Comparison of ENCODE assay signal across 4 worm cellular contexts in genomic region chrII:7374143-7374542, ce11.
TF ChIP-seq lines count a peak whose summit lies in the region.

Gene mtch-1 (minus strand): TSS chrII:7374166.
Gene rpb-4 (plus strand): TSS chrII:7374495.

TF ChIP-seq in whole organism, L1 larva, 84 proteins besides CTCF, POLR2A, EP300 and RAD21 (continued from another document and continues in another):
- peak; percentile 1 for TF ChIP-seq swsn-7 (tag; optimal IDR thresholded peaks at IDR 0.05; lab: Kevin White, UChicago)
- TF ChIP-seq ceh-88 (GFP tag; IDR thresholded peaks at IDR 0.05; lab: Robert Waterston, UW): no peak
- peak; percentile 20 to 66 for TF ChIP-seq lsy-2 (tag; optimal IDR thresholded peaks at IDR 0.05; lab: Kevin White, UChicago)
- no peak for TF ChIP-seq fkh-8 (tag; optimal IDR thresholded peaks at IDR 0.05; lab: Kevin White, UChicago)
- TF ChIP-seq lin-15B (tag; optimal IDR thresholded peaks at IDR 0.05; lab: Kevin White, UChicago): no peak
- no peak for TF ChIP-seq nhr-11 (tag; optimal IDR thresholded peaks at IDR 0.05; lab: Kevin White, UChicago)
- no peak for TF ChIP-seq pag-3 (tag; optimal IDR thresholded peaks at IDR 0.05; lab: Kevin White, UChicago; ENCODE audit: borderline replicate concordance, insufficient read depth)
- TF ChIP-seq nhr-76 (tag; optimal IDR thresholded peaks at IDR 0.05; lab: Kevin White, UChicago): no peak
- no peak for TF ChIP-seq ets-5 (GFP tag; IDR thresholded peaks at IDR 0.05; lab: Robert Waterston, UW)
- no peak for TF ChIP-seq ces-1 (GFP tag; optimal IDR thresholded peaks at IDR 0.05; lab: Kevin White, UChicago)
- peak; percentile 33 for TF ChIP-seq nhr-71 (tag; optimal IDR thresholded peaks at IDR 0.05; lab: Kevin White, UChicago)
- no peak for TF ChIP-seq unc-62 (GFP tag; optimal IDR thresholded peaks at IDR 0.05; lab: Kevin White, UChicago)
- no peak for TF ChIP-seq vab-15 (tag; optimal IDR thresholded peaks at IDR 0.05; lab: Kevin White, UChicago)
- no peak for TF ChIP-seq aly-2 (tag; optimal IDR thresholded peaks at IDR 0.05; lab: Kevin White, UChicago)
- TF ChIP-seq ztf-11 (tag; optimal IDR thresholded peaks at IDR 0.05; lab: Kevin White, UChicago): no peak
- TF ChIP-seq C04F5.9 (tag; optimal IDR thresholded peaks at IDR 0.05; lab: Kevin White, UChicago): no peak
- no peak for TF ChIP-seq pax-3 (tag; optimal IDR thresholded peaks at IDR 0.05; lab: Kevin White, UChicago)
- TF ChIP-seq nhr-84 (tag; optimal IDR thresholded peaks at IDR 0.05; lab: Kevin White, UChicago): no peak
- peak; percentile 10 for TF ChIP-seq nhr-47 (tag; optimal IDR thresholded peaks at IDR 0.05; lab: Kevin White, UChicago)
- peak; percentile 58 for TF ChIP-seq C16A3.4 (tag; optimal IDR thresholded peaks at IDR 0.05; lab: Kevin White, UChicago)
- no peak for TF ChIP-seq alr-1 (tag; optimal IDR thresholded peaks at IDR 0.05; lab: Kevin White, UChicago; ENCODE audit: borderline replicate concordance)
- TF ChIP-seq nhr-77 (tag; optimal IDR thresholded peaks at IDR 0.05; lab: Kevin White, UChicago): no peak
- no peak for TF ChIP-seq isw-1 (GFP tag; IDR thresholded peaks at IDR 0.05; lab: Robert Waterston, UW)
- peak; percentile 29 for TF ChIP-seq xbp-1 (tag; optimal IDR thresholded peaks at IDR 0.05; lab: Kevin White, UChicago)
- no peak for TF ChIP-seq nhr-237 (tag; optimal IDR thresholded peaks at IDR 0.05; lab: Kevin White, UChicago)
- peak; percentile 54 for TF ChIP-seq lir-3 (tag; optimal IDR thresholded peaks at IDR 0.05; lab: Kevin White, UChicago; ENCODE audit: poor library complexity)
- TF ChIP-seq irx-1 (tag; optimal IDR thresholded peaks at IDR 0.05; lab: Kevin White, UChicago): no peak
- TF ChIP-seq nhr-90 (tag; optimal IDR thresholded peaks at IDR 0.05; lab: Kevin White, UChicago; ENCODE audit: poor library complexity): no peak
- no peak for TF ChIP-seq grh-1 (GFP tag; IDR thresholded peaks at IDR 0.05; lab: Robert Waterston, UW)
- peak in 1 of 2 experiments; percentile 25 for TF ChIP-seq lin-35 (GFP tag; optimal IDR thresholded peaks at IDR 0.05; lab: Kevin White, UChicago)
- TF ChIP-seq hlh-4 (tag; optimal IDR thresholded peaks at IDR 0.05; lab: Kevin White, UChicago): no peak
- no peak for TF ChIP-seq elt-3 (tag; optimal IDR thresholded peaks at IDR 0.05; lab: Kevin White, UChicago)
- TF ChIP-seq nhr-20 (tag; optimal IDR thresholded peaks at IDR 0.05; lab: Kevin White, UChicago): peak; percentile 23
- TF ChIP-seq egl-27 (tag; optimal IDR thresholded peaks at IDR 0.05; lab: Kevin White, UChicago): no peak

TF ChIP-seq in whole organism, L2 larva, 48 proteins besides CTCF, POLR2A, EP300 and RAD21 (continued from another document):
- TF ChIP-seq ztf-1 (GFP tag; conservative IDR thresholded peaks at IDR 0.05; lab: Robert Waterston, UW): no peak
- TF ChIP-seq snpc-4 (tag; optimal IDR thresholded peaks at IDR 0.05; lab: Kevin White, UChicago): no peak
- TF ChIP-seq lsy-2 (tag; optimal IDR thresholded peaks at IDR 0.05; lab: Kevin White, UChicago): peak in 1 of 2 experiments; percentile 61
- no peak for TF ChIP-seq nhr-237 (tag; optimal IDR thresholded peaks at IDR 0.05; lab: Kevin White, UChicago)
- no peak for TF ChIP-seq F13H6.1 (tag; optimal IDR thresholded peaks at IDR 0.05; lab: Kevin White, UChicago)

TF ChIP-seq in whole organism, L3 larva, 47 proteins besides CTCF, POLR2A, EP300 and RAD21 (continued from another document):
- TF ChIP-seq pha-4 (tag; optimal IDR thresholded peaks at IDR 0.05; lab: Kevin White, UChicago) (peak; percentile 83), ceh-16 (tag; optimal IDR thresholded peaks at IDR 0.05; lab: Kevin White, UChicago) (no peak), nhr-11 (tag; optimal IDR thresholded peaks at IDR 0.05; lab: Kevin White, UChicago) (no peak), zag-1 (tag; optimal IDR thresholded peaks at IDR 0.05; lab: Kevin White, UChicago) (no peak), aly-2 (tag; optimal IDR thresholded peaks at IDR 0.05; lab: Kevin White, UChicago) (no peak), sea-2 (GFP tag; optimal IDR thresholded peaks at IDR 0.05; lab: Kevin White, UChicago) (no peak), lin-15B (tag; optimal IDR thresholded peaks at IDR 0.05; lab: Kevin White, UChicago) (peak; percentile 11), nfya-1 (tag; optimal IDR thresholded peaks at IDR 0.05; lab: Kevin White, UChicago; ENCODE audit: insufficient read depth) (peak; percentile 62), nhr-237 (tag; optimal IDR thresholded peaks at IDR 0.05; lab: Kevin White, UChicago) (no peak), snpc-4 (tag; optimal IDR thresholded peaks at IDR 0.05; lab: Kevin White, UChicago) (peak; percentile 59), nhr-23 (tag; optimal IDR thresholded peaks at IDR 0.05; lab: Kevin White, UChicago) (peak; percentile 28), elt-2 (tag; optimal IDR thresholded peaks at IDR 0.05; lab: Kevin White, UChicago) (peak; percentile 29), nhr-43 (tag; optimal IDR thresholded peaks at IDR 0.05; lab: Kevin White, UChicago; ENCODE audit: poor library complexity, severe bottlenecking) (no peak), pqm-1 (tag; optimal IDR thresholded peaks at IDR 0.05; lab: Kevin White, UChicago) (no peak), nhr-25 (tag; optimal IDR thresholded peaks at IDR 0.05; lab: Kevin White, UChicago) (no peak), ceh-82 (tag; optimal IDR thresholded peaks at IDR 0.05; lab: Kevin White, UChicago) (no peak)
TF ChIP-seq in whole organism, L3 larva: peak in this region for 8.

TF ChIP-seq in whole organism, L4 larva, 104 proteins besides CTCF, POLR2A, EP300 and RAD21 (continued from another document):
- TF ChIP-seq aly-2 (tag; optimal IDR thresholded peaks at IDR 0.05; lab: Kevin White, UChicago) (no peak), mes-2 (tag; optimal IDR thresholded peaks at IDR 0.05; lab: Kevin White, UChicago; ENCODE audit: poor library complexity, severe bottlenecking) (peak; percentile 75), spr-3 (GFP tag; optimal IDR thresholded peaks at IDR 0.05; lab: Kevin White, UChicago) (no peak), fkh-10 (GFP tag; optimal IDR thresholded peaks at IDR 0.05; lab: Kevin White, UChicago) (no peak), egl-27 (tag; optimal IDR thresholded peaks at IDR 0.05; lab: Kevin White, UChicago) (no peak), pha-4 (GFP tag; IDR thresholded peaks at IDR 0.05; lab: Robert Waterston, UW) (no peak), pha-4 (tag; optimal IDR thresholded peaks at IDR 0.05; lab: Kevin White, UChicago) (peak; percentile 50), fos-1 (tag; optimal IDR thresholded peaks at IDR 0.05; lab: Kevin White, UChicago) (no peak), hlh-11 (tag; optimal IDR thresholded peaks at IDR 0.05; lab: Kevin White, UChicago) (no peak), nhr-25 (tag; optimal IDR thresholded peaks at IDR 0.05; lab: Kevin White, UChicago; ENCODE audit: borderline replicate concordance, insufficient read depth) (no peak), gei-8 (GFP tag; optimal IDR thresholded peaks at IDR 0.05; lab: Kevin White, UChicago) (no peak), daf-19 (GFP tag; conservative IDR thresholded peaks at IDR 0.05; lab: Robert Waterston, UW) (no peak; the same call in 1 of the 2 replicates), hlh-30 (tag; optimal IDR thresholded peaks at IDR 0.05; lab: Kevin White, UChicago; ENCODE audit: insufficient read depth) (peak; percentile 29), tra-1 (GFP tag; IDR thresholded peaks at IDR 0.05; lab: Robert Waterston, UW) (no peak), zip-2 (tag; optimal IDR thresholded peaks at IDR 0.05; lab: Kevin White, UChicago) (no peak), unc-39 (tag; optimal IDR thresholded peaks at IDR 0.05; lab: Kevin White, UChicago) (no peak), nhr-48 (tag; optimal IDR thresholded peaks at IDR 0.05; lab: Kevin White, UChicago) (no peak), lin-1 (GFP tag; IDR thresholded peaks at IDR 0.05; lab: Robert Waterston, UW) (no peak), mdl-1 (tag; optimal IDR thresholded peaks at IDR 0.05; lab: Kevin White, UChicago) (no peak), cey-2 (tag; optimal IDR thresholded peaks at IDR 0.05; lab: Kevin White, UChicago; ENCODE audit: borderline replicate concordance, insufficient read depth) (no peak), zag-1 (tag; optimal IDR thresholded peaks at IDR 0.05; lab: Kevin White, UChicago) (no peak), aha-1 (tag; lab: Kevin White, UChicago) (peak; percentile 81), lsy-2 (tag; optimal IDR thresholded peaks at IDR 0.05; lab: Kevin White, UChicago) (peak in 1 of 2 experiments; percentile 62), nhr-10 (tag; optimal IDR thresholded peaks at IDR 0.05; lab: Kevin White, UChicago) (no peak), nhr-102 (tag; optimal IDR thresholded peaks at IDR 0.05; lab: Kevin White, UChicago) (no peak), vab-7 (GFP tag; IDR thresholded peaks at IDR 0.05; lab: Robert Waterston, UW) (no peak), dmd-6 (GFP tag; IDR thresholded peaks at IDR 0.05; lab: Robert Waterston, UW) (no peak), unc-62 (GFP tag; optimal IDR thresholded peaks at IDR 0.05 in 1 of 2; lab: Kevin White, UChicago) (no peak), unc-62 (tag; optimal IDR thresholded peaks at IDR 0.05; lab: Kevin White, UChicago) (no peak), nhr-6 (tag; optimal IDR thresholded peaks at IDR 0.05; lab: Kevin White, UChicago) (peak; percentile 85), dpl-1 (GFP tag; optimal IDR thresholded peaks at IDR 0.05; lab: Kevin White, UChicago) (peak; percentile 34), nhr-111 (GFP tag; optimal IDR thresholded peaks at IDR 0.05; lab: Kevin White, UChicago) (no peak), egl-43 (GFP tag; IDR thresholded peaks at IDR 0.05; lab: Robert Waterston, UW) (no peak), T26A8.4 (GFP tag; IDR thresholded peaks at IDR 0.05; lab: Robert Waterston, UW) (no peak), nhr-237 (tag; optimal IDR thresholded peaks at IDR 0.05; lab: Kevin White, UChicago) (no peak), tag-97 (GFP tag; IDR thresholded peaks at IDR 0.05; lab: Robert Waterston, UW) (no peak), snpc-1.2 (GFP tag; IDR thresholded peaks at IDR 0.05; lab: Robert Waterston, UW) (no peak), daf-8 (GFP tag; IDR thresholded peaks at IDR 0.05; lab: Robert Waterston, UW) (no peak), rbr-2 (tag; optimal IDR thresholded peaks at IDR 0.05; lab: Kevin White, UChicago) (peak; percentile 13), saeg-2 (GFP tag; IDR thresholded peaks at IDR 0.05; lab: Robert Waterston, UW) (no peak), Y48G9A.11 (GFP tag; IDR thresholded peaks at IDR 0.05; lab: Robert Waterston, UW) (no peak), R02D3.7 (tag; optimal IDR thresholded peaks at IDR 0.05; lab: Kevin White, UChicago) (no peak), spr-1 (tag; optimal IDR thresholded peaks at IDR 0.05; lab: Kevin White, UChicago) (no peak), unc-130 (GFP tag; optimal IDR thresholded peaks at IDR 0.05; lab: Kevin White, UChicago) (peak; percentile 18), dve-1 (tag; optimal IDR thresholded peaks at IDR 0.05; lab: Kevin White, UChicago; ENCODE audit: insufficient read depth) (peak; percentile 50), nhr-77 (tag; optimal IDR thresholded peaks at IDR 0.05; lab: Kevin White, UChicago) (no peak), D1046.2 (GFP tag; IDR thresholded peaks at IDR 0.05; lab: Robert Waterston, UW) (no peak), F26F4.8 (GFP tag; conservative IDR thresholded peaks at IDR 0.05; lab: Robert Waterston, UW) (no peak), set-16 (GFP tag; IDR thresholded peaks at IDR 0.05; lab: Robert Waterston, UW) (no peak), Y5F2A.4 (GFP tag; optimal IDR thresholded peaks at IDR 0.05; lab: Kevin White, UChicago) (no peak), daf-16 (GFP tag; optimal IDR thresholded peaks at IDR 0.05; lab: Kevin White, UChicago) (peak in 1 of 2 experiments; percentile 50), daf-16 (tag; optimal IDR thresholded peaks at IDR 0.05; lab: Kevin White, UChicago) (peak; percentile 93), mxl-3 (GFP tag; optimal IDR thresholded peaks at IDR 0.05; lab: Kevin White, UChicago) (no peak), zfp-2 (tag; optimal IDR thresholded peaks at IDR 0.05; lab: Kevin White, UChicago) (no peak), lin-38 (GFP tag; IDR thresholded peaks at IDR 0.05; lab: Robert Waterston, UW) (no peak), T20F7.1 (GFP tag; optimal IDR thresholded peaks at IDR 0.05; lab: Kevin White, UChicago) (peak; percentile 30), lin-13 (GFP tag; optimal IDR thresholded peaks at IDR 0.05; lab: Kevin White, UChicago) (no peak), php-3 (GFP tag; IDR thresholded peaks at IDR 0.05; lab: Robert Waterston, UW) (no peak), zfp-3 (GFP tag; conservative IDR thresholded peaks at IDR 0.05; lab: Robert Waterston, UW) (no peak), ama-1 (optimal IDR thresholded peaks at IDR 0.05; lab: Kevin White, UChicago) (no peak), mep-1 (tag; optimal IDR thresholded peaks at IDR 0.05; lab: Kevin White, UChicago) (peak; percentile 66), pqm-1 (tag; optimal IDR thresholded peaks at IDR 0.05; lab: Kevin White, UChicago) (no peak), F37D6.2 (tag; optimal IDR thresholded peaks at IDR 0.05; lab: Kevin White, UChicago) (no peak), ceh-32 (tag; optimal IDR thresholded peaks at IDR 0.05; lab: Kevin White, UChicago; ENCODE audit: poor library complexity) (no peak), nhr-28 (tag; optimal IDR thresholded peaks at IDR 0.05; lab: Kevin White, UChicago) (peak; percentile 11), ceh-28 (tag; optimal IDR thresholded peaks at IDR 0.05; lab: Kevin White, UChicago) (no peak), sdz-12 (GFP tag; optimal IDR thresholded peaks at IDR 0.05; lab: Kevin White, UChicago) (no peak), Y75B8A.6 (GFP tag; IDR thresholded peaks at IDR 0.05; lab: Robert Waterston, UW) (no peak), zip-11 (GFP tag; IDR thresholded peaks at IDR 0.05; lab: Robert Waterston, UW) (no peak), Y105C5A.15 (GFP tag; IDR thresholded peaks at IDR 0.05; lab: Robert Waterston, UW) (no peak)
